Worm (Caenorhabditis elegans) whole organism, young adult: ENCODE data around the gene cest-17.

ENCODE experiments used
- B0261.1 ChIP-seq: sonication (generic microtip); optimal IDR thresholded peaks from 2 replicates; lab custom pipeline; 2016; ENCODE audit warnings: mild to moderate bottlenecking, missing genetic modification characterization, moderate library complexity, missing compliant biosample characterization
- D2030.7 ChIP-seq: fragments of 200-800 bp; sonication (Bioruptor generic); IDR thresholded peaks from 2 replicates; pipeline ENCODE4 v1.3.6; 2022; ENCODE audit warnings: missing genetic modification reagents, missing genetic modification characterization, missing compliant biosample characterization
- F22D6.2 ChIP-seq: sonication (generic microtip); optimal IDR thresholded peaks from 2 replicates; lab custom pipeline; 2016; ENCODE audit warnings: mild to moderate bottlenecking, missing genetic modification characterization, missing compliant biosample characterization
- F23B12.7 ChIP-seq: sonication (generic microtip); optimal IDR thresholded peaks from 2 replicates; lab custom pipeline; 2017; ENCODE audit warnings: missing genetic modification characterization, mild to moderate bottlenecking, missing compliant biosample characterization, antibody characterized with exemption, moderate library complexity; ENCODE audit not compliant: insufficient read depth
- F37B4.10 ChIP-seq: fragments of 200-800 bp; sonication (Bioruptor generic); IDR thresholded peaks from 2 replicates; pipeline ENCODE4 v1.3.6; 2022; ENCODE audit warnings: missing genetic modification characterization, missing compliant biosample characterization
- F39B2.1 ChIP-seq: fragments of 200-800 bp; sonication (Bioruptor generic); IDR thresholded peaks from 2 replicates; pipeline ENCODE4 v1.3.6; 2022; ENCODE audit warnings: missing genetic modification reagents, missing genetic modification characterization, missing compliant biosample characterization
- F49E8.2 ChIP-seq: sonication (generic microtip); optimal IDR thresholded peaks from 3 replicates; lab custom pipeline; 2017; ENCODE audit warnings: missing genetic modification characterization, mild to moderate bottlenecking, missing compliant biosample characterization, antibody characterized with exemption, moderate library complexity; ENCODE audit not compliant: insufficient read depth
- F52B5.7 ChIP-seq: sonication (generic microtip); optimal IDR thresholded peaks from 2 replicates; lab custom pipeline; 2016; ENCODE audit warnings: mild to moderate bottlenecking, missing genetic modification characterization, missing compliant biosample characterization
- K11D2.4 ChIP-seq: fragments of 200-800 bp; sonication (Bioruptor generic); IDR thresholded peaks from 2 replicates; pipeline ENCODE4 v1.3.6; 2022; ENCODE audit warnings: missing genetic modification reagents, missing genetic modification characterization, missing compliant biosample characterization
- Y56A3A.18 ChIP-seq: fragments of 200-800 bp; sonication (Bioruptor generic); IDR thresholded peaks from 2 replicates; pipeline ENCODE4 v1.3.6; 2022; ENCODE audit warnings: missing genetic modification reagents, missing genetic modification characterization, missing compliant biosample characterization
- akir-1 ChIP-seq: fragments of 200-800 bp; sonication (Bioruptor generic); optimal IDR thresholded peaks from 2 replicates; lab custom pipeline; 2018; ENCODE audit warnings: mild to moderate bottlenecking, missing genetic modification characterization, moderate library complexity, missing compliant biosample characterization
- aptf-2 ChIP-seq: fragments of 200-800 bp; sonication (Bioruptor generic); conservative IDR thresholded peaks from 2 replicates; pipeline ENCODE4 v1.3.6; 2022; ENCODE audit warnings: missing genetic modification reagents, missing genetic modification characterization, missing compliant biosample characterization
- athp-1 ChIP-seq: sonication (generic microtip); optimal IDR thresholded peaks from 2 replicates; lab custom pipeline; 2017; ENCODE audit warnings: mild to moderate bottlenecking, missing genetic modification characterization, missing compliant biosample characterization
- ceh-40 ChIP-seq: fragments of 200-800 bp; sonication (Bioruptor generic); IDR thresholded peaks from 2 replicates; pipeline ENCODE4 v1.3.6; 2022; ENCODE audit warnings: missing genetic modification characterization, missing compliant biosample characterization
- ceh-58 ChIP-seq: fragments of 200-800 bp; sonication (Bioruptor generic); IDR thresholded peaks from 2 replicates; pipeline ENCODE4 v1.3.6; 2022; ENCODE audit warnings: missing genetic modification characterization, missing compliant biosample characterization
- chd-7 ChIP-seq: sonication (generic microtip); optimal IDR thresholded peaks from 2 replicates; lab custom pipeline; 2016; ENCODE audit warnings: mild to moderate bottlenecking, missing genetic modification characterization, moderate library complexity, missing compliant biosample characterization
- dpl-1 ChIP-seq: fragments of 150-350 bp; optimal IDR thresholded peaks from 2 replicates; lab custom pipeline; 2014; ENCODE audit warnings: missing biosample characterization, missing genetic modification reagents, missing genetic modification characterization
- efl-1 ChIP-seq: fragments of 150-350 bp; optimal IDR thresholded peaks from 2 replicates; lab custom pipeline; 2014; ENCODE audit warnings: missing biosample characterization, missing genetic modification reagents, missing genetic modification characterization
- egl-44 ChIP-seq: fragments of 200-800 bp; sonication (Bioruptor generic); IDR thresholded peaks from 2 replicates; pipeline ENCODE4 v1.3.6; 2022; ENCODE audit warnings: missing genetic modification reagents, missing genetic modification characterization, missing compliant biosample characterization
- ekl-4 ChIP-seq: fragments of 200-800 bp; sonication (Bioruptor generic); IDR thresholded peaks from 2 replicates; pipeline ENCODE4 v1.3.6; 2022; ENCODE audit warnings: missing genetic modification reagents, missing genetic modification characterization, missing compliant biosample characterization
- gei-17 ChIP-seq: fragments of 200-800 bp; sonication (Bioruptor generic); optimal IDR thresholded peaks from 2 replicates; lab custom pipeline; 2018; ENCODE audit warnings: mild to moderate bottlenecking, missing genetic modification characterization, missing compliant biosample characterization
- him-1 ChIP-seq: sonication (generic microtip); optimal IDR thresholded peaks from 2 replicates; lab custom pipeline; 2016; ENCODE audit warnings: missing genotype, missing genetic modification reagents, missing genetic modification characterization, missing compliant biosample characterization
- hlh-12 ChIP-seq: sonication (generic microtip); optimal IDR thresholded peaks from 2 replicates; lab custom pipeline; 2016; ENCODE audit warnings: missing genetic modification characterization, missing compliant biosample characterization
- hmg-1.2 ChIP-seq: fragments of 200-800 bp; sonication (Bioruptor generic); IDR thresholded peaks from 2 replicates; pipeline ENCODE4 v1.3.6; 2022; ENCODE audit warnings: missing genetic modification reagents, missing genetic modification characterization, missing compliant biosample characterization
- lsl-1 ChIP-seq: fragments of 200-800 bp; sonication (Bioruptor generic); optimal IDR thresholded peaks from 2 replicates; lab custom pipeline; 2018; ENCODE audit warnings: mild to moderate bottlenecking, missing genetic modification characterization, moderate library complexity, missing compliant biosample characterization
- mcd-1 ChIP-seq: fragments of 200-800 bp; sonication (Bioruptor generic); IDR thresholded peaks from 2 replicates; pipeline ENCODE4 v1.3.6; 2022; ENCODE audit warnings: missing genetic modification reagents, missing genetic modification characterization, missing compliant biosample characterization
- mel-28 ChIP-seq: sonication (generic microtip); optimal IDR thresholded peaks from 2 replicates; lab custom pipeline; 2016; ENCODE audit warnings: borderline replicate concordance, mild to moderate bottlenecking, missing genetic modification characterization, missing compliant biosample characterization
- nfya-2 ChIP-seq: fragments of 200-800 bp; sonication (Bioruptor generic); IDR thresholded peaks from 2 replicates; pipeline ENCODE4 v1.3.6; 2022; ENCODE audit warnings: missing genetic modification reagents, missing genetic modification characterization, missing compliant biosample characterization
- nfyb-1 ChIP-seq: fragments of 200-800 bp; sonication (Bioruptor generic); IDR thresholded peaks from 2 replicates; pipeline ENCODE4 v1.3.6; 2022; ENCODE audit warnings: missing genetic modification reagents, missing genetic modification characterization, missing compliant biosample characterization
- nhr-120 ChIP-seq: fragments of 200-800 bp; sonication (Bioruptor generic); IDR thresholded peaks from 2 replicates; pipeline ENCODE4 v1.3.6; 2022; ENCODE audit warnings: missing genetic modification characterization, missing compliant biosample characterization
- pbrm-1 ChIP-seq: fragments of 200-800 bp; sonication (Bioruptor generic); IDR thresholded peaks from 2 replicates; pipeline ENCODE4 v1.3.6; 2022; ENCODE audit warnings: missing genetic modification reagents, missing genetic modification characterization, missing compliant biosample characterization
- rcor-1 ChIP-seq: fragments of 200-800 bp; sonication (Bioruptor generic); IDR thresholded peaks from 2 replicates; pipeline ENCODE4 v1.3.6; 2022; ENCODE audit warnings: missing genetic modification reagents, missing genetic modification characterization, missing compliant biosample characterization
- rec-8 ChIP-seq, 2 experiments: sonication (generic microtip); optimal IDR thresholded peaks; 2 replicates each; lab custom pipeline; 2016; ENCODE audit warnings: mild to moderate bottlenecking in 2 of 2, missing genetic modification characterization in 2 of 2, missing genetic modification reagents in 2 of 2, missing genotype in 2 of 2, missing biosample characterization in 1 of 2, missing compliant biosample characterization in 1 of 2, moderate library complexity in 1 of 2
- rpc-1 ChIP-seq, 2 experiments: fragments of 150-350 bp in 1 of 2; sonication (generic microtip) in 1 of 2; optimal IDR thresholded peaks; 2 replicates each; lab custom pipeline; 2014 to 2018; ENCODE audit warnings: missing biosample characterization in 1 of 2, missing genetic modification characterization in 1 of 2, missing genetic modification reagents in 1 of 2, missing genotype in 1 of 2
- sea-2 ChIP-seq: fragments of 200-800 bp; sonication (Bioruptor generic); IDR thresholded peaks from 2 replicates; pipeline ENCODE4 v1.3.6; 2022; ENCODE audit warnings: missing genetic modification characterization, missing compliant biosample characterization
- snpc-1.1 ChIP-seq: sonication (generic microtip); optimal IDR thresholded peaks from 2 replicates; lab custom pipeline; 2017; ENCODE audit warnings: missing genetic modification characterization, mild to moderate bottlenecking, missing compliant biosample characterization, antibody characterized with exemption, moderate library complexity, missing genotype, missing genetic modification reagents; ENCODE audit not compliant: insufficient read depth
- snpc-4 ChIP-seq, 5 experiments: fragments of 150-350 bp in 1 of 5; sonication (generic microtip) in 4 of 5; optimal IDR thresholded peaks; 2 replicates each; lab custom pipeline; 2014 to 2018; ENCODE audit warnings: missing genetic modification characterization in 5 of 5, missing biosample characterization in 3 of 5, antibody characterized with exemption in 2 of 5, mild to moderate bottlenecking in 2 of 5, missing compliant biosample characterization in 2 of 5, missing genotype in 2 of 5, moderate library complexity in 2 of 5, missing genetic modification reagents in 1 of 5
- sptf-2 ChIP-seq: fragments of 200-800 bp; sonication (Bioruptor generic); optimal IDR thresholded peaks from 2 replicates; lab custom pipeline; 2018; ENCODE audit warnings: mild to moderate bottlenecking, missing genetic modification characterization, missing compliant biosample characterization
- tbp1 ChIP-seq: fragments of 200-800 bp; sonication (Bioruptor generic); optimal IDR thresholded peaks from 2 replicates; lab custom pipeline; 2018; ENCODE audit warnings: mild to moderate bottlenecking, missing genetic modification characterization, missing compliant biosample characterization
- tbx-9 ChIP-seq: sonication (generic microtip); optimal IDR thresholded peaks from 2 replicates; lab custom pipeline; 2016; ENCODE audit warnings: borderline replicate concordance, missing genetic modification characterization, inconsistent platforms, missing compliant biosample characterization
- tlf-1 ChIP-seq: fragments of 200-800 bp; sonication (Bioruptor generic); optimal IDR thresholded peaks from 2 replicates; lab custom pipeline; 2018; ENCODE audit warnings: mild to moderate bottlenecking, missing genetic modification characterization, missing compliant biosample characterization
- xnd-1 ChIP-seq: sonication (generic microtip); optimal IDR thresholded peaks from 2 replicates; lab custom pipeline; 2016; ENCODE audit warnings: missing genotype, missing genetic modification reagents, missing genetic modification characterization, missing compliant biosample characterization
- zim-3 ChIP-seq: sonication (generic microtip); optimal IDR thresholded peaks from 2 replicates; lab custom pipeline; 2017; ENCODE audit warnings: mild to moderate bottlenecking, missing genetic modification characterization, moderate library complexity, missing compliant biosample characterization
- ztf-22 ChIP-seq: fragments of 200-800 bp; sonication (Bioruptor generic); optimal IDR thresholded peaks from 2 replicates; lab custom pipeline; 2018; ENCODE audit warnings: mild to moderate bottlenecking, missing genetic modification characterization, moderate library complexity, missing compliant biosample characterization
- ztf-6 ChIP-seq: fragments of 200-800 bp; sonication (Bioruptor generic); IDR thresholded peaks from 2 replicates; pipeline ENCODE4 v1.3.6; 2022; ENCODE audit warnings: missing genetic modification reagents, missing genetic modification characterization, missing compliant biosample characterization

The cest-17 gene

ce11 chrV:8226812-8227211, 23.7 kb downstream of the cest-17 start, which contains the start of gene K07C11.10:
Gene K07C11.10, minus strand, starts transcription at chrV:8226912.
- TF ChIP-seq K11D2.4 (GFP tag; lab: Robert Waterston, UW) (no peak), rpc-1 (optimal IDR thresholded peaks at IDR 0.05; lab: Kevin White, UChicago) (no peak), rpc-1 (tag; optimal IDR thresholded peaks at IDR 0.05; lab: Kevin White, UChicago) (no peak), nfyb-1 (GFP tag; lab: Robert Waterston, UW) (no peak), snpc-4 (GFP tag; optimal IDR thresholded peaks at IDR 0.05; lab: Kevin White, UChicago) (no peak), snpc-4 (tag; optimal IDR thresholded peaks at IDR 0.05; lab: Kevin White, UChicago) (no peak), ceh-40 (GFP tag; lab: Robert Waterston, UW) (no peak), Y56A3A.18 (GFP tag; lab: Robert Waterston, UW) (no peak), F37B4.10 (GFP tag; lab: Robert Waterston, UW) (no peak), nfya-2 (GFP tag; lab: Robert Waterston, UW) (no peak), rcor-1 (GFP tag; lab: Robert Waterston, UW) (no peak), F52B5.7 (tag; lab: Kevin White, UChicago) (no peak), xnd-1 (tag; lab: Kevin White, UChicago) (no peak), akir-1 (no peak), ceh-58 (GFP tag; lab: Robert Waterston, UW) (no peak), F39B2.1 (GFP tag; lab: Robert Waterston, UW) (no peak), dpl-1 (no peak), tbx-9 (tag; lab: Kevin White, UChicago) (no peak), rec-8 (tag; optimal IDR thresholded peaks at IDR 0.05; lab: Kevin White, UChicago) (no peak), F22D6.2 (no peak), ekl-4 (no peak)

DNA sequence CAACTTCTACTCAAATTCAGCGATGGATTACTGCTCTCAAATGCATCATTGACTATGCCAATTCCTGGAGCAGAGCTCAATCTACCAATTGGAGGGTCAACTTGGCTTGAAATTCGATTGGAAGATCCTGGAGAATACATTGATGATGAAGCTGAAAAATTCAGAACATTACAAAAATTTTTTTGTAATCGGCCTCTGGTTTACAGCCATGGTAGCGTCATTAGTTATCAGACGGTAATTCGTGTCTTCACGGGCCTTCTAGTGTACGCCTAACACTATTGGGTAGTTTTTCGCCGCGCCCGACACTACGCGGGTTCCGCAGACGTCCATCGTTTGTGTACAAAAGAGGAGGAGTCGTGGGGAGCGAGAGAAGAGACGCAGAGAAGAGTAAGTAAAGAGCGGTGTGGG, 25.6 kb downstream of the cest-17 start:
- TF ChIP-seq mcd-1 (GFP tag; lab: Robert Waterston, UW): peak; percentile 84
- TF ChIP-seq tlf-1: peak; percentile 69
- peak; percentile 96 for TF ChIP-seq F49E8.2 (tag; lab: Kevin White, UChicago)
- TF ChIP-seq snpc-1.1 (tag; lab: Kevin White, UChicago): peak; percentile 99
- peak; percentile 100 for TF ChIP-seq pbrm-1 (GFP tag; lab: Robert Waterston, UW)
- TF ChIP-seq chd-7 (tag; lab: Kevin White, UChicago): peak; percentile 74
- TF ChIP-seq egl-44: 0 out of 2 replicates have a peak, but pooled peaks have one; percentile 38
- peak; percentile 66 for TF ChIP-seq xnd-1 (tag; lab: Kevin White, UChicago)
- peak; percentile 99 for TF ChIP-seq hmg-1.2
- peak; percentile 98 for TF ChIP-seq D2030.7
- TF ChIP-seq hlh-12: no peak
- 0 out of 2 replicates have a peak, but pooled peaks have one; percentile 53 for TF ChIP-seq aptf-2 (GFP tag; lab: Robert Waterston, UW)
- no peak for TF ChIP-seq nfya-2 (GFP tag; lab: Robert Waterston, UW)
- TF ChIP-seq him-1: peak; percentile 99
- TF ChIP-seq F22D6.2: peak; percentile 41
- TF ChIP-seq athp-1: peak; percentile 40
- peak; percentile 84 for TF ChIP-seq tbp1
- peak in 1 of 2 experiments; percentile 83 for TF ChIP-seq rec-8 (tag; optimal IDR thresholded peaks at IDR 0.05; lab: Kevin White, UChicago)
- peak; percentile 83 for TF ChIP-seq lsl-1
- peak; percentile 1 for TF ChIP-seq zim-3 (tag; lab: Kevin White, UChicago)
- no peak for TF ChIP-seq nhr-120
- peak; percentile 59 for TF ChIP-seq B0261.1 (tag; lab: Kevin White, UChicago)
- TF ChIP-seq mel-28 (tag; lab: Kevin White, UChicago): peak; percentile 74
- TF ChIP-seq sea-2 (GFP tag; lab: Robert Waterston, UW): no peak
- TF ChIP-seq ztf-22: peak; percentile 22
- no peak for TF ChIP-seq ztf-6 (GFP tag; lab: Robert Waterston, UW)
- no peak for TF ChIP-seq F37B4.10 (GFP tag; lab: Robert Waterston, UW)
- TF ChIP-seq sptf-2: peak; percentile 17
- peak; percentile 55 for TF ChIP-seq gei-17
- TF ChIP-seq efl-1: peak; percentile 35
- TF ChIP-seq ekl-4: peak; percentile 94
- peak; percentile 74 for TF ChIP-seq F23B12.7 (tag; lab: Kevin White, UChicago)
